Worm (Caenorhabditis elegans) whole organism, L1 larva: ENCODE data around the gene sprr-2.

ENCODE experiments used
- ceh-63 ChIP-seq: fragments of 200-800 bp; sonication (Bioruptor generic); optimal IDR thresholded peaks from 2 replicates; lab custom pipeline; 2018; ENCODE audit warnings: mild to moderate bottlenecking, missing genetic modification characterization, missing compliant biosample characterization
- fkh-10 ChIP-seq: sonication (generic microtip); optimal IDR thresholded peaks from 2 replicates; lab custom pipeline; 2017; ENCODE audit warnings: missing biosample characterization, missing genetic modification reagents, missing genetic modification characterization
- hlh-4 ChIP-seq: sonication (generic microtip); optimal IDR thresholded peaks from 2 replicates; lab custom pipeline; 2016; ENCODE audit warnings: mild to moderate bottlenecking, missing genetic modification characterization, missing compliant biosample characterization
- mdl-1 ChIP-seq, 2 experiments: fragments of 150-350 bp; optimal IDR thresholded peaks; 2 replicates each; lab custom pipeline; 2014 to 2017; ENCODE audit warnings: missing biosample characterization in 2 of 2, missing genetic modification characterization in 2 of 2, inconsistent platforms in 1 of 2
- rnt-1 ChIP-seq: sonication (generic microtip); optimal IDR thresholded peaks from 2 replicates; lab custom pipeline; 2016; ENCODE audit warnings: mild to moderate bottlenecking, missing genetic modification characterization, moderate library complexity, missing compliant biosample characterization

- TF ChIP-seq rnt-1 (no peak), ceh-63 (GFP tag; lab: Kevin White, UChicago) (no peak), mdl-1 (tag; optimal IDR thresholded peaks at IDR 0.05; lab: Kevin White, UChicago) (peak in 1 of 2 experiments; percentile 75), hlh-4 (tag; lab: Kevin White, UChicago) (no peak), fkh-10 (GFP tag; lab: Kevin White, UChicago) (no peak)
Observed at ce11 chrX:14824490-14825050, 31.3 kb downstream of the sprr-2 start, which contains the start of gene mbk-1.
